Worm (Caenorhabditis elegans): Measurements from ENCODE around the gene Y51H4A.935.

Gene Y51H4A.935

DNA sequence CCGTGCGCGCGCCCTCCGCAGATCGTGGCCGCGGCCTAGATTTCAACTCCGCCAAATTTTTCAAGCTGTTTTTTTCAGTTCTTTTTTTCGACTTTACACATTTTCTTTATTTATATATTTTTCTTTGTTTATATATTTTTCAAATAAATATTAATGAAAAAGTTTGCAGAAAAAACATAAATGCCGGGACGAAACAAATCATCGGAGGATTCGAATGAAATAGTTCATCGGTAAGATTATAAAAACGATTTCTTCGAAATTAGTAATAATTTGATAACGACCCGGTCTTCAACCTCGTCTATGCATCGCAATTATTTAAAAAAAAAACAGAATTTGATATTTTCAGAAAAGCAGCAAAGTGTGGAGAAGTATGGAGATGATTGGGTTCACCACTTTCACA is 26.3 kb upstream of the Y51H4A.935 start, which contains the start of gene Y51H4A.6:
Gene Y51H4A.6, plus strand, starts transcription at position 301 of the 400 bp plus-strand sequence.
- no peak for TF ChIP-seq lin-15B (tag; optimal IDR thresholded peaks at IDR 0.05)
- TF ChIP-seq ets-5 (GFP tag; IDR thresholded peaks at IDR 0.05): no peak
- TF ChIP-seq lin-13 (GFP tag; optimal IDR thresholded peaks at IDR 0.05): no peak
- no peak for TF ChIP-seq aha-1 (tag; optimal IDR thresholded peaks at IDR 0.05)
- no peak for TF ChIP-seq nhr-28 (tag; optimal IDR thresholded peaks at IDR 0.05)
- no peak for TF ChIP-seq ceh-82 (tag; optimal IDR thresholded peaks at IDR 0.05)
- no peak for TF ChIP-seq lsy-2 (tag; optimal IDR thresholded peaks at IDR 0.05)
- no peak for TF ChIP-seq pqm-1 (tag; optimal IDR thresholded peaks at IDR 0.05)
- no peak for TF ChIP-seq ztf-4 (tag; optimal IDR thresholded peaks at IDR 0.05)
- TF ChIP-seq pag-3 (tag; optimal IDR thresholded peaks at IDR 0.05; ENCODE audit: borderline replicate concordance, insufficient read depth): no peak
- TF ChIP-seq hlh-4 (tag; optimal IDR thresholded peaks at IDR 0.05): no peak
- no peak for TF ChIP-seq unc-86 (tag; optimal IDR thresholded peaks at IDR 0.05)
- TF ChIP-seq sup-37 (GFP tag; optimal IDR thresholded peaks at IDR 0.05): no peak

DNA sequence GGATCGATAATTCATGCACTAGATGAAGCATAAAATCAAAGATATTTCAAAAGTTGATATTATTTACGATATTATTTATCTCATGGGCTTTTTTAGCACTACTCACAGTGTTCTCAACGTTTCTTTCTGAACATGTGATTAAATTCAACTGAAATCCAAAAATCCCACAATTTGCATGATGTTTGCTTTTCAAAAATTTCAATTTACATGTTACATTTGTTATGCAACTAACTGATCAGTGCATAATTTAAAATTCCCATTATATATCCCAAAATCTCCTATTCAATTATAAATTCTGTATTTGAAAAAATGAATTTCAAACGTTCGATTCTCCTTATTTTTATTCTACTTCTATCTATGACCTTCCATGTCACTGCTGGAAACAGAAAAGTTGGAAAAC is 21.3 kb upstream of the Y51H4A.935 start, which contains the start of gene Y51H4A.937:
Gene Y51H4A.937, plus strand, starts transcription at position 301 of the 400 bp plus-strand sequence.
- TF ChIP-seq nhr-90 (tag; optimal IDR thresholded peaks at IDR 0.05; ENCODE audit: poor library complexity) (no peak), ceh-8 (GFP tag; optimal IDR thresholded peaks at IDR 0.05) (no peak), egl-13 (tag; optimal IDR thresholded peaks at IDR 0.05) (no peak), lin-13 (GFP tag; optimal IDR thresholded peaks at IDR 0.05) (no peak), isw-1 (GFP tag; IDR thresholded peaks at IDR 0.05) (no peak), ceh-82 (tag; optimal IDR thresholded peaks at IDR 0.05) (no peak), zip-4 (GFP tag; optimal IDR thresholded peaks at IDR 0.05) (no peak), F16B12.6 (tag; optimal IDR thresholded peaks at IDR 0.05) (no peak), ztf-4 (tag; optimal IDR thresholded peaks at IDR 0.05) (no peak)

DNA sequence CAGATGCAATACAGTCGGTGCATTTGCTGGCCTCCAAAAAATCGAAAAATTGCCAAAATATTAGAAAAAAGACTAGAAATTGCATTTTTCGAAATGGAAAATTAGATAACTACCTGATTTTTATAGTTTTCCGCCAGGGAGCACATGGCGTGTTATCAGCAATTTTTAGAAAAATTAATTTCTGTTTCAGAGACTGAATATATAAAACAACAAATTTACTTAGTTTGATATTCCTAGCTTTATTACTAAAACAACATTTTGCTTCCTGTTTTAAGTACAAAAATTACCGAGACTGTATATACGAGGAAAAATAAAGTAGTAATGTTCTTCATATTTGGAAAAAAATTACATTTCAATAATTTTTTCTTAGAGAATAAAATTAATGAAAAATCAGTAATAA is 19.0 kb upstream of the Y51H4A.935 start, which contains the start of gene Y51H4A.5:
Gene Y51H4A.5, minus strand, starts transcription at position 101 of the 400 bp plus-strand sequence.
- TF ChIP-seq lin-39 (tag; optimal IDR thresholded peaks at IDR 0.05) (no peak), pag-3 (tag; optimal IDR thresholded peaks at IDR 0.05; ENCODE audit: borderline replicate concordance, insufficient read depth) (no peak), irx-1 (tag; optimal IDR thresholded peaks at IDR 0.05) (no peak), unc-98 (GFP tag; IDR thresholded peaks at IDR 0.05) (no peak), hlh-4 (tag; optimal IDR thresholded peaks at IDR 0.05) (no peak), hlh-17 (GFP tag; optimal IDR thresholded peaks at IDR 0.05; ENCODE audit: borderline replicate concordance) (no peak), nhr-237 (tag; optimal IDR thresholded peaks at IDR 0.05) (no peak), nhr-85 (tag) (no peak), nhr-84 (tag; optimal IDR thresholded peaks at IDR 0.05) (no peak), mab-9 (GFP tag; IDR thresholded peaks at IDR 0.05) (no peak), lin-35 (GFP tag; optimal IDR thresholded peaks at IDR 0.05) (no peak), zag-1 (tag; optimal IDR thresholded peaks at IDR 0.05) (no peak), nhr-90 (tag; optimal IDR thresholded peaks at IDR 0.05; ENCODE audit: poor library complexity) (no peak)

DNA sequence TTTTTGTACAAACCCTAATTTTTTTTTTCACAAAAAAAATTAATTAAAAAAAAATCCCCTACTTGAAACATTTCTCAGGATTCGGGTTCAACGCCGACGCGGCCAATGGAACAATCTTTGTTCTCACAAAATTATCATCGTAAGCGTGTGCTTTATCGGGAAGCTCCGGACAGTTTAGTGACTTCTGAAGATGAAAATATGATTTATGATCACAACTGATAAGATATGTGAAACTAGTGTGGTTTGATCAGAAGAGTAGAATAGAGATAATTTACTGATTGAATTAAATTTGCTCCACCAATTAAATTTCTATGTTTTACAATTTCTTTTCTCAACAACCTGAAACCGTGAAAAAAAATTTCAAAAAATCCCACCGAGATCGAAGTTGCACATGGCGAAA is 18.0 kb upstream of the Y51H4A.935 start:
- TF ChIP-seq ztf-11 (tag; optimal IDR thresholded peaks at IDR 0.05): no peak
- TF ChIP-seq pag-3 (tag; optimal IDR thresholded peaks at IDR 0.05; ENCODE audit: borderline replicate concordance, insufficient read depth): no peak
- peak; percentile 67 for TF ChIP-seq elt-2 (tag; optimal IDR thresholded peaks at IDR 0.05)

DNA sequence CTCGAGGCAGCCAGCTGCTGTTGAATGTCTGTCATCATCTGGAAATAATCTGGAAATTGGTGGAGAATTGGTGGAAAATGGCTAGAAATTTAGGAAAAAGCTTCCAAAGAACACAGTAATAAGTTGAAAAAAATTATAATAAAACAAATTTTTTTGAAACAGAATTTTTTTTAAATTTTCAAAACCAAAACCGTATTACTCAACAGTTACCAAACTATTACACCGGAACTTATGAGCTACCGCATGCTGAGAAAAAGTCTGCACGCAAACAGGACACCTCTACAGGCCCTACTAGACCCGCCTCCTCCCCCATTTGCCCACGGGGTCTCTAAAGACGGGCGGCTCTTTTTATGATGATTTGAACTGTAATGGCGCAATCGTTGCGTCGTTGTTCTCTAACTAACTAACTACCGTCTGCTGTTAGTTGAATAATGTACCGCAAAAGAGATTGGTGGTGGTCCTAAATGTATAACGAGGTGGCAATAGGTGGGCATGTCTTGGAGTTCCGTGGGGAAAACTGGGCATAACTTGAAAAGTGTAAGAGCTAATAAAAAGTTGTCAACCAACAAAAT is 1.3 kb downstream of the Y51H4A.935 start, which contains the start of gene zip-7:
Gene zip-7, minus strand, starts transcription at position 51 of the 572 bp plus-strand sequence.
- TF ChIP-seq lsy-2 (tag; optimal IDR thresholded peaks at IDR 0.05) (no peak), fkh-8 (tag; optimal IDR thresholded peaks at IDR 0.05) (no peak), ama-1 (optimal IDR thresholded peaks at IDR 0.05) (no peak), blmp-1 (tag; optimal IDR thresholded peaks at IDR 0.05) (no peak), rnt-1 (tag; optimal IDR thresholded peaks at IDR 0.05) (no peak), ceh-90 (tag; optimal IDR thresholded peaks at IDR 0.05) (no peak), ces-1 (GFP tag; optimal IDR thresholded peaks at IDR 0.05) (no peak), nhr-19 (GFP tag; conservative IDR thresholded peaks at IDR 0.05) (no peak), nhr-71 (tag; optimal IDR thresholded peaks at IDR 0.05) (no peak), snu-23 (GFP tag; optimal IDR thresholded peaks at IDR 0.05) (no peak), nhr-237 (tag; optimal IDR thresholded peaks at IDR 0.05) (no peak), unc-62 (GFP tag; optimal IDR thresholded peaks at IDR 0.05) (no peak), ceh-63 (GFP tag; optimal IDR thresholded peaks at IDR 0.05) (no peak), lin-14 (GFP tag; optimal IDR thresholded peaks at IDR 0.05) (no peak)
